Fruit fly (Drosophila melanogaster) whole organism, adult: ENCODE measurements around the gene CG7402.
A peak's percentile ranks its signal among the peaks of the same experiment; 100 is the strongest.

Source experiments
- CG14711 ChIP-seq: fragments of 200-800 bp; sonication (Bioruptor generic); optimal IDR thresholded peaks from 2 replicates; lab custom pipeline; 2018; ENCODE audit warnings: missing biosample characterization, mild to moderate bottlenecking, missing genetic modification characterization, moderate library complexity
- bab1 ChIP-seq: fragments of 200-800 bp; sonication (Bioruptor generic); optimal IDR thresholded peaks from 3 replicates; lab custom pipeline; 2019; ENCODE audit warnings: missing biosample characterization, mild to moderate bottlenecking, missing genetic modification characterization, moderate library complexity

- TF ChIP-seq bab1 (no peak), CG14711 (peak; percentile 14)
Observed at dm6 chr3L:17913966-17914540, 26.5 kb downstream of the CG7402 start.
